Fruit fly (Drosophila melanogaster) whole organism, prepupa: Measurements from ENCODE around the gene Ir100a.
A peak's percentile ranks its signal among the peaks of the same experiment; 100 is the strongest.

Source experiments
- Blimp-1 ChIP-seq: fragments of 200-800 bp; sonication (Bioruptor generic); optimal IDR thresholded peaks from 3 replicates; lab custom pipeline; 2017; ENCODE audit warnings: missing biosample characterization, missing genetic modification characterization, mild to moderate bottlenecking, moderate library complexity, missing genetic modification reagents
- CG10631 ChIP-seq: fragments of 200-800 bp; sonication (Bioruptor generic); optimal IDR thresholded peaks from 2 replicates; lab custom pipeline; 2016; ENCODE audit warnings: missing biosample characterization, missing genetic modification characterization
- CG11294 ChIP-seq: fragments of 200-800 bp; sonication (Bioruptor generic); IDR thresholded peaks from 2 replicates; pipeline ENCODE4 v1.3.6; 2022; ENCODE audit warnings: missing biosample characterization, missing genetic modification characterization
- CG11902 ChIP-seq: fragments of 200-800 bp; sonication (Bioruptor generic); optimal IDR thresholded peaks from 3 replicates; lab custom pipeline; 2016; ENCODE audit warnings: missing biosample characterization, missing genetic modification characterization
- CG15336 ChIP-seq: fragments of 200-800 bp; sonication (Bioruptor generic); IDR thresholded peaks from 2 replicates; pipeline ENCODE4 v1.3.6; 2022; ENCODE audit warnings: missing biosample characterization, missing genetic modification characterization
- CG16779 ChIP-seq: fragments of 200-800 bp; sonication (Bioruptor generic); optimal IDR thresholded peaks from 3 replicates; lab custom pipeline; 2017; ENCODE audit warnings: missing biosample characterization, mild to moderate bottlenecking, missing genetic modification characterization
- CG3032 ChIP-seq: fragments of 200-800 bp; optimal IDR thresholded peaks from 2 replicates; lab custom pipeline; 2019; ENCODE audit warnings: missing biosample characterization, mild to moderate bottlenecking, missing genetic modification characterization, moderate library complexity
- CG31627 ChIP-seq: fragments of 200-800 bp; sonication (Bioruptor generic); optimal IDR thresholded peaks from 3 replicates; lab custom pipeline; 2016; ENCODE audit warnings: missing biosample characterization, missing genetic modification characterization
- CG4318 ChIP-seq: fragments of 200-800 bp; sonication (Bioruptor generic); optimal IDR thresholded peaks from 3 replicates; lab custom pipeline; 2017; ENCODE audit warnings: missing biosample characterization, mild to moderate bottlenecking, missing genetic modification characterization
- CG6792 ChIP-seq: fragments of 200-800 bp; sonication (Bioruptor generic); optimal IDR thresholded peaks from 3 replicates; lab custom pipeline; 2016; ENCODE audit warnings: missing biosample characterization, missing genetic modification characterization
- CG6854 ChIP-seq: fragments of 200-800 bp; sonication (Bioruptor generic); optimal IDR thresholded peaks from 2 replicates; lab custom pipeline; 2017; ENCODE audit warnings: missing biosample characterization, mild to moderate bottlenecking, missing genetic modification characterization
- CG7368 ChIP-seq: fragments of 200-800 bp; sonication (Bioruptor generic); optimal IDR thresholded peaks from 3 replicates; lab custom pipeline; 2016; ENCODE audit warnings: missing biosample characterization, missing genetic modification characterization
- CG8319 ChIP-seq: fragments of 200-800 bp; sonication (Bioruptor generic); optimal IDR thresholded peaks from 3 replicates; lab custom pipeline; 2016; ENCODE audit warnings: missing biosample characterization, missing genetic modification characterization
- CG8632 ChIP-seq: fragments of 200-800 bp; sonication (Bioruptor generic); optimal IDR thresholded peaks from 3 replicates; lab custom pipeline; 2016; ENCODE audit warnings: missing biosample characterization, missing genetic modification characterization
- CG9139 ChIP-seq: fragments of 200-800 bp; sonication (Bioruptor generic); optimal IDR thresholded peaks from 3 replicates; lab custom pipeline; 2017; ENCODE audit warnings: missing biosample characterization, mild to moderate bottlenecking, missing genetic modification characterization
- Eip75B ChIP-seq: fragments of 200-800 bp; sonication (Bioruptor generic); optimal IDR thresholded peaks from 3 replicates; lab custom pipeline; 2016; ENCODE audit warnings: missing biosample characterization, missing genetic modification characterization
- Eip78C ChIP-seq: fragments of 200-800 bp; sonication (Bioruptor generic); peaks from one replicate; lab custom pipeline; 2016; ENCODE audit warnings: missing biosample characterization, missing genetic modification characterization
- Eip93F ChIP-seq: fragments of 200-800 bp; sonication (Bioruptor generic); optimal IDR thresholded peaks from 2 replicates; lab custom pipeline; 2016; ENCODE audit warnings: missing biosample characterization, mild to moderate bottlenecking, missing genetic modification characterization
- Gug ChIP-seq: fragments of 200-800 bp; sonication (Bioruptor generic); IDR thresholded peaks from 2 replicates; pipeline ENCODE4 v1.3.6; 2022; ENCODE audit warnings: missing biosample characterization, missing genetic modification characterization
- Hr38 ChIP-seq: sonication (Bioruptor generic); optimal IDR thresholded peaks from 2 replicates; lab custom pipeline; 2016; ENCODE audit warnings: missing biosample characterization, missing genetic modification characterization
- Hr4 ChIP-seq: fragments of 200-800 bp; sonication (Bioruptor generic); optimal IDR thresholded peaks from 3 replicates; lab custom pipeline; 2016; ENCODE audit warnings: missing biosample characterization, missing genetic modification characterization
- Lpt ChIP-seq: fragments of 200-800 bp; sonication (Bioruptor generic); optimal IDR thresholded peaks from 3 replicates; lab custom pipeline; 2016; ENCODE audit warnings: missing biosample characterization, missing genetic modification characterization
- OdsH ChIP-seq: fragments of 200-800 bp; sonication (Bioruptor generic); optimal IDR thresholded peaks from 3 replicates; lab custom pipeline; 2016; ENCODE audit warnings: missing biosample characterization, missing genetic modification characterization
- Smox ChIP-seq: fragments of 200-800 bp; sonication (Bioruptor generic); optimal IDR thresholded peaks from 3 replicates; lab custom pipeline; 2016; ENCODE audit warnings: missing biosample characterization, missing genetic modification characterization
- Sox102F ChIP-seq: fragments of 200-800 bp; sonication (Bioruptor generic); optimal IDR thresholded peaks from 2 replicates; lab custom pipeline; 2016; ENCODE audit warnings: missing biosample characterization, mild to moderate bottlenecking, missing genetic modification characterization
- Sox14 ChIP-seq: fragments of 200-800 bp; sonication (Bioruptor generic); optimal IDR thresholded peaks from 3 replicates; lab custom pipeline; 2016; ENCODE audit warnings: missing biosample characterization, missing genetic modification characterization
- Sox15 ChIP-seq: fragments of 200-800 bp; sonication (Bioruptor generic); optimal IDR thresholded peaks from 3 replicates; lab custom pipeline; 2016; ENCODE audit warnings: missing biosample characterization, missing genetic modification characterization
- achi ChIP-seq: fragments of 200-800 bp; sonication (Bioruptor generic); optimal IDR thresholded peaks from 3 replicates; lab custom pipeline; 2016; ENCODE audit warnings: missing biosample characterization, missing genetic modification characterization
- acj6 ChIP-seq: fragments of 200-800 bp; sonication (Bioruptor generic); optimal IDR thresholded peaks from 3 replicates; lab custom pipeline; 2016; ENCODE audit warnings: missing biosample characterization, missing genetic modification characterization
- cyc ChIP-seq: fragments of 200-800 bp; sonication (Bioruptor generic); optimal IDR thresholded peaks from 3 replicates; lab custom pipeline; 2016; ENCODE audit warnings: missing biosample characterization, missing genetic modification characterization
- dac ChIP-seq: fragments of 200-800 bp; sonication (Bioruptor generic); optimal IDR thresholded peaks from 2 replicates; lab custom pipeline; 2017; ENCODE audit warnings: missing biosample characterization, mild to moderate bottlenecking, missing genetic modification characterization
- fd59A ChIP-seq: fragments of 200-800 bp; sonication (Bioruptor generic); optimal IDR thresholded peaks from 2 replicates; lab custom pipeline; 2017; ENCODE audit warnings: missing biosample characterization, mild to moderate bottlenecking, missing genetic modification characterization, missing genetic modification reagents
- fkh ChIP-seq: fragments of 200-800 bp; sonication (Bioruptor generic); optimal IDR thresholded peaks from 3 replicates; lab custom pipeline; 2017; ENCODE audit warnings: missing biosample characterization, mild to moderate bottlenecking, missing genetic modification characterization, moderate library complexity
- lz ChIP-seq: fragments of 200-800 bp; sonication (Bioruptor generic); optimal IDR thresholded peaks from 3 replicates; lab custom pipeline; 2016; ENCODE audit warnings: missing biosample characterization, missing genetic modification characterization
- salr ChIP-seq, 2 experiments: fragments of 200-800 bp; sonication (Bioruptor generic); optimal IDR thresholded peaks; 3 replicates each; lab custom pipeline; 2016 to 2018; ENCODE audit warnings: missing biosample characterization in 2 of 2, missing genetic modification characterization in 2 of 2, mild to moderate bottlenecking in 1 of 2
- ss ChIP-seq, 2 experiments: fragments of 200-800 bp; sonication (Bioruptor generic); optimal IDR thresholded peaks; 2 replicates in 1 of 2; 3 replicates in 1 of 2; lab custom pipeline; 2017 to 2018; ENCODE audit warnings: mild to moderate bottlenecking in 2 of 2, missing biosample characterization in 2 of 2, missing genetic modification characterization in 2 of 2, moderate library complexity in 1 of 2
- vri ChIP-seq: fragments of 200-800 bp; sonication (Bioruptor generic); optimal IDR thresholded peaks from 3 replicates; lab custom pipeline; 2016; ENCODE audit warnings: missing biosample characterization, mild to moderate bottlenecking, missing genetic modification characterization

Ir100a gene

DNA sequence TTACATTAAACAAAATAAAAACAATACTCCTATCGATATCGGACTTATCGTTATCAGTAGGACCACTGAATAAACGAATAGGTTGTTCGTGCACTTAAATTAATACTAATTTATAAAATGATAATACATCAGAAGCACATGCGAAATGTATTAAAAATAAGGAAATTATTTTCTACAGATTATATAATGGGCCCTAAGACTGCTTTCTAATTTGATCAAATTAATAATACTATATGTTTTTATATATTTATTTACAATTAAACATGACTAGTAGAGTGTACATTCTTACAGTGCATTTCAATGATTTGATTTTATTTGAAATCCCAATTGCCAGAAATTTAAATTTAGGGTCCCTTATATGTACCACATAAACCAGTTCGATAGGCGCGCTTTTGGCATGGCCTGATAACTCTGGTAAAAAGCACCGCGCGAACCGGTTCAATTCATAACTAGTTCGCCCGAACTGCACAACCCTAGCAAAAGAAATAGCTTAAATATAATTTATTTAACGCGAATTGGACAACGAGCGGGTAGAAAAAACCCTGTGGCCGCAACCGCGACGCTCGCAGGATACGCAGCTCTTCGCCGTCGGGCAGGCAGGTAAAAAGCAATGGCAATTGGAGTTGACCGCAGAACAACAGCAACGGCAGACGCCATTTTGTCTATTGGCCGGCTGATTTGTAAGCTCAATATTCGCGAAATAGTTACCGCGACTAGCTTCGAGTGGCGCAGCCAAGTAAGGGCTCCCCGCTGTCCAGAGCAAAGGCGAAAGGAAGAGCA lies 24.0 kb upstream of the Ir100a start, which contains the start of the genes CG2126 and faf (continued):
- TF ChIP-seq OdsH (GFP tag; lab: Kevin White, UChicago) (no peak), Eip75B (no peak), Hr4 (GFP tag; lab: Kevin White, UChicago) (no peak), Sox14 (GFP tag; lab: Kevin White, UChicago) (peak; percentile 44), salr (GFP tag; optimal IDR thresholded peaks at IDR 0.05; lab: Kevin White, UChicago) (no peak), lz (GFP tag; lab: Kevin White, UChicago) (peak; percentile 60), fkh (GFP tag; lab: Kevin White, UChicago) (no peak), CG3032 (peak; percentile 72), Smox (GFP tag; lab: Kevin White, UChicago) (no peak)

- no peak for TF ChIP-seq Gug (GFP tag; lab: Robert Waterston, UW)
- TF ChIP-seq CG8632 (GFP tag; lab: Kevin White, UChicago) = no peak
- TF ChIP-seq Eip93F (GFP tag; lab: Kevin White, UChicago) = peak; percentile 8
- no peak for TF ChIP-seq CG11294 (GFP tag; lab: Robert Waterston, UW)
- no peak for TF ChIP-seq CG3032
- TF ChIP-seq fd59A (GFP tag; lab: Kevin White, UChicago) = no peak
- no peak for TF ChIP-seq ss (GFP tag; optimal IDR thresholded peaks at IDR 0.05; lab: Kevin White, UChicago)
- TF ChIP-seq CG6854 (GFP tag; lab: Kevin White, UChicago) = peak; percentile 40
- no peak for TF ChIP-seq CG15336 (GFP tag; lab: Robert Waterston, UW)
- peak; percentile 99 for TF ChIP-seq vri (GFP tag; lab: Kevin White, UChicago)
These were observed 23.1 kb upstream of the Ir100a start for dm6 chr3R:31777482-31778165.

DNA sequence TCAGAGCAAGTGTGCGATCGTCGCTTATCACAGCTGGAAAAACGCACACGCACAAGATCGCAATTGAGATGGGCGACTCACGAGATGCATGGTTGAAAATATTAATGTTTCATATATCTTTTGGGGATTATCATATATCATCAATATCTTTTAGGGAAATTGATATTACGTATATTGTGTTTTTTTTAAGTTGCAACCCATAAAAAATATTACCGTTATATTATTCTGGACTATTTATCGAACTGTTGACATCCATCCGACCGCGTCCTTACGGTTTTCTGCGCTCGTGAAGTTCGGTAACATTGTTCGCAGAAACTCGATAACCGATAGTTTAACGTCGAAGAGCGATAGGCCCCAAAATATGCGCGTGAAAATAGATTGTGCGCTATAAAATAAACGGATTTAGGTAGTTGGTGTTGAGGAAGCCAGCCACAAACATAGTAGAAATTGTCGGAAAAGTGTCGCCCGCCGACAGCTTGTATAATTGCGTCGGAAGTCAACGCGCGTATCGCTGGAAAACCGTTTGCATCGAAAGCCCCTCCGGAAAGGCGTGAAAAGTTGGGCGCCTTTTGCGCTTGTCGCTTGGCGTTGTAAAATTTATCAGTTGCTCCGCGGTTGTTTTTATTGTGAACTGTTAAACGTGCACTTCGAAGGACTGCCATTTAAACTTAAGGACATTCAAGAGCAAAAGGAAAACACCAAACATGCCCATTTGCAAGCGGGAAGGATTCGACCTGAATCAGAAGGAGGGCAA lies 6.9 kb upstream of the Ir100a start, which contains the start of the genes Mccc1 and Acf:
TSS of gene Mccc1 (minus strand) at position 244 of the 754 bp plus-strand sequence.
TSS of gene Acf (plus strand) at position 318 of the 754 bp plus-strand sequence.
- TF ChIP-seq Eip78C (GFP tag; lab: Kevin White, UChicago) (no peak), CG10631 (GFP tag; lab: Kevin White, UChicago) (peak; percentile 55), CG9139 (GFP tag; lab: Kevin White, UChicago) (no peak), Sox14 (GFP tag; lab: Kevin White, UChicago) (no peak), lz (GFP tag; lab: Kevin White, UChicago) (no peak), achi (GFP tag; lab: Kevin White, UChicago) (no peak), CG11902 (GFP tag; lab: Kevin White, UChicago) (no peak), CG6854 (GFP tag; lab: Kevin White, UChicago) (no peak), CG6792 (no peak), CG16779 (tag; lab: Kevin White, UChicago) (no peak), fd59A (GFP tag; lab: Kevin White, UChicago) (no peak), cyc (GFP tag; lab: Kevin White, UChicago) (no peak), CG4318 (GFP tag; lab: Kevin White, UChicago) (no peak), Eip93F (GFP tag; lab: Kevin White, UChicago) (peak; percentile 12), Lpt (GFP tag; lab: Kevin White, UChicago) (no peak), ss (GFP tag; optimal IDR thresholded peaks at IDR 0.05; lab: Kevin White, UChicago) (no peak), acj6 (GFP tag; lab: Kevin White, UChicago) (no peak), CG31627 (GFP tag; lab: Kevin White, UChicago) (peak; percentile 43), Sox15 (GFP tag; lab: Kevin White, UChicago) (no peak), dac (GFP tag; lab: Kevin White, UChicago) (no peak), Sox102F (no peak), CG7368 (GFP tag; lab: Kevin White, UChicago) (no peak), CG8319 (no peak), Hr38 (GFP tag; lab: Kevin White, UChicago) (no peak), Blimp-1 (GFP tag; lab: Kevin White, UChicago) (no peak)
